Fruit fly (Drosophila melanogaster) whole organism, embryonic: ENCODE results near the gene SmE.

ENCODE experiments used
- Atf6 ChIP-seq: fragments of 200-800 bp; sonication (Bioruptor generic); IDR thresholded peaks from 2 replicates; pipeline ENCODE4 v1.3.6; 2022; ENCODE audit warnings: missing biosample characterization, missing genetic modification characterization
- B-H2 ChIP-seq: fragments of 200-800 bp; sonication (Bioruptor generic); optimal IDR thresholded peaks from 2 replicates; lab custom pipeline; 2018; ENCODE audit warnings: missing biosample characterization, mild to moderate bottlenecking, missing genetic modification characterization
- CG10274 ChIP-seq: fragments of 200-800 bp; sonication (Bioruptor generic); optimal IDR thresholded peaks from 3 replicates; lab custom pipeline; 2017; ENCODE audit warnings: missing biosample characterization, mild to moderate bottlenecking, missing genetic modification characterization
- CG11456 ChIP-seq: fragments of 200-800 bp; sonication (Bioruptor generic); IDR thresholded peaks from 3 replicates; pipeline ENCODE4 v1.3.6; 2022; ENCODE audit warnings: missing biosample characterization, missing genetic modification characterization
- CG12155 ChIP-seq: fragments of 200-800 bp; sonication (Bioruptor generic); optimal IDR thresholded peaks from 3 replicates; lab custom pipeline; 2016; ENCODE audit warnings: missing biosample characterization, missing genetic modification characterization
- CG13296 ChIP-seq: fragments of 200-800 bp; sonication (Bioruptor generic); optimal IDR thresholded peaks from 3 replicates; lab custom pipeline; 2018; ENCODE audit warnings: missing biosample characterization, mild to moderate bottlenecking, missing genetic modification characterization
- CG14860 ChIP-seq: fragments of 200-800 bp; sonication (Bioruptor generic); IDR thresholded peaks from 3 replicates; pipeline ENCODE4 v1.3.6; 2022; ENCODE audit warnings: missing biosample characterization, missing genetic modification characterization; ENCODE audit not compliant: partially characterized antibody
- CG15514 ChIP-seq: fragments of 200-800 bp; sonication (Bioruptor generic); optimal IDR thresholded peaks from 3 replicates; lab custom pipeline; 2017; ENCODE audit warnings: missing biosample characterization, missing genetic modification characterization, mild to moderate bottlenecking, moderate library complexity, missing genetic modification reagents
- CG16779 ChIP-seq: fragments of 200-800 bp; sonication (Bioruptor generic); IDR thresholded peaks from 2 replicates; pipeline ENCODE4 v1.3.6; 2022; ENCODE audit warnings: missing biosample characterization, missing genetic modification characterization
- CG16813 ChIP-seq: fragments of 200-800 bp; sonication (Bioruptor generic); IDR thresholded peaks from 3 replicates; pipeline ENCODE4 v1.3.6; 2022; ENCODE audit warnings: missing biosample characterization, missing genetic modification characterization; ENCODE audit not compliant: partially characterized antibody
- CG17802 ChIP-seq: fragments of 200-800 bp; sonication (Bioruptor generic); optimal IDR thresholded peaks from 2 replicates; lab custom pipeline; 2018; ENCODE audit warnings: missing biosample characterization, mild to moderate bottlenecking, missing genetic modification characterization, moderate library complexity
- CG18619 ChIP-seq: fragments of 200-800 bp; sonication (Bioruptor generic); optimal IDR thresholded peaks from 3 replicates; lab custom pipeline; 2017; ENCODE audit warnings: missing biosample characterization, mild to moderate bottlenecking, missing genetic modification characterization
- CG30020 ChIP-seq: fragments of 200-800 bp; optimal IDR thresholded peaks from 2 replicates; lab custom pipeline; 2019; ENCODE audit warnings: missing biosample characterization, mild to moderate bottlenecking, missing genetic modification characterization, moderate library complexity
- CG3065 ChIP-seq: fragments of 200-800 bp; sonication (Bioruptor generic); optimal IDR thresholded peaks from 2 replicates; lab custom pipeline; 2016; ENCODE audit warnings: missing biosample characterization, missing genetic modification characterization
- CG3838 ChIP-seq: fragments of 200-800 bp; sonication (Bioruptor generic); optimal IDR thresholded peaks from 3 replicates; lab custom pipeline; 2016; ENCODE audit warnings: missing biosample characterization, missing genetic modification characterization
- CG3847 ChIP-seq: fragments of 200-800 bp; sonication (Bioruptor generic); IDR thresholded peaks from 2 replicates; pipeline ENCODE4 v1.3.6; 2022; ENCODE audit warnings: missing biosample characterization, missing genetic modification characterization
- CG4360 ChIP-seq: fragments of 200-800 bp; sonication (Bioruptor generic); IDR thresholded peaks from 2 replicates; pipeline ENCODE4 v1.3.6; 2022; ENCODE audit warnings: missing biosample characterization, missing genetic modification characterization
- CG7839 ChIP-seq: fragments of 200-800 bp; sonication (Bioruptor generic); optimal IDR thresholded peaks from 3 replicates; lab custom pipeline; 2018; ENCODE audit warnings: missing biosample characterization, mild to moderate bottlenecking, missing genetic modification characterization, moderate library complexity
- CG8089 ChIP-seq: fragments of 200-800 bp; sonication (Bioruptor generic); optimal IDR thresholded peaks from 3 replicates; lab custom pipeline; 2016; ENCODE audit warnings: missing biosample characterization, missing genetic modification characterization
- CG9817 ChIP-seq: fragments of 200-800 bp; sonication (Bioruptor generic); optimal IDR thresholded peaks from 2 replicates; lab custom pipeline; 2018; ENCODE audit warnings: missing biosample characterization, mild to moderate bottlenecking, missing genetic modification characterization, moderate library complexity
- D ChIP-seq, 2 experiments: fragments of 200-800 bp in 1 of 2; fragments of >200 bp in 1 of 2; sonication (Bioruptor generic) in 1 of 2; optimal IDR thresholded peaks; 2 replicates in 1 of 2; 3 replicates in 1 of 2; lab custom pipeline; 2017; ENCODE audit warnings: mild to moderate bottlenecking in 1 of 2, missing biosample characterization in 1 of 2, missing genetic modification characterization in 1 of 2, missing genetic modification reagents in 1 of 2
- Gsc ChIP-seq: fragments of 200-800 bp; sonication (Bioruptor generic); IDR thresholded peaks from 2 replicates; pipeline ENCODE4 v1.3.6; 2022; ENCODE audit warnings: missing biosample characterization, missing genetic modification characterization
- HLH3B ChIP-seq: fragments of 200-800 bp; sonication (Bioruptor generic); IDR thresholded peaks from 2 replicates; pipeline ENCODE4 v1.3.6; 2022; ENCODE audit warnings: missing biosample characterization, missing genetic modification characterization
- Hsf ChIP-seq: fragments of 200-800 bp; sonication (Bioruptor generic); optimal IDR thresholded peaks from 3 replicates; lab custom pipeline; 2016; ENCODE audit warnings: missing biosample characterization, missing genetic modification characterization
- MBD-R2 ChIP-seq: fragments of 200-800 bp; sonication (Bioruptor generic); IDR thresholded peaks from 2 replicates; pipeline ENCODE4 v1.3.6; 2022; ENCODE audit warnings: missing biosample characterization, missing genetic modification characterization
- MTF-1 ChIP-seq: fragments of 200-800 bp; sonication (Bioruptor generic); optimal IDR thresholded peaks from 2 replicates; lab custom pipeline; 2018; ENCODE audit warnings: missing biosample characterization, mild to moderate bottlenecking, missing genetic modification characterization, borderline replicate concordance
- Meics ChIP-seq: fragments of 200-800 bp; sonication (Bioruptor generic); optimal IDR thresholded peaks from 2 replicates; lab custom pipeline; 2017; ENCODE audit warnings: missing biosample characterization, mild to moderate bottlenecking, missing genetic modification characterization
- Nf-YC ChIP-seq: fragments of 200-800 bp; optimal IDR thresholded peaks from 3 replicates; lab custom pipeline; 2019; ENCODE audit warnings: missing biosample characterization, mild to moderate bottlenecking, missing genetic modification characterization, moderate library complexity
- Ptx1 ChIP-seq: fragments of 200-800 bp; sonication (Bioruptor generic); IDR thresholded peaks from 2 replicates; pipeline ENCODE4 v1.3.6; 2022; ENCODE audit warnings: missing biosample characterization, missing genetic modification characterization
- Sry-δ ChIP-seq: fragments of 200-800 bp; sonication (Bioruptor generic); optimal IDR thresholded peaks from 2 replicates; lab custom pipeline; 2016; ENCODE audit warnings: missing biosample characterization, missing genetic modification characterization
- TFAM ChIP-seq: fragments of 200-800 bp; sonication (Bioruptor generic); optimal IDR thresholded peaks from 2 replicates; lab custom pipeline; 2017; ENCODE audit warnings: missing biosample characterization, missing genetic modification characterization, inconsistent platforms
- ato ChIP-seq: fragments of 200-800 bp; sonication (Bioruptor generic); IDR thresholded peaks from 2 replicates; pipeline ENCODE4 v1.3.6; 2022; ENCODE audit warnings: missing biosample characterization, missing genetic modification characterization; ENCODE audit not compliant: partially characterized antibody
- bsh ChIP-seq, 2 experiments: fragments of 200-800 bp; sonication (Bioruptor generic); optimal IDR thresholded peaks; 2 replicates each; lab custom pipeline; 2017 to 2018; ENCODE audit warnings: mild to moderate bottlenecking in 2 of 2, missing biosample characterization in 2 of 2, missing genetic modification characterization in 2 of 2, moderate library complexity in 1 of 2
- chinmo ChIP-seq: fragments of 200-800 bp; sonication (Bioruptor generic); IDR thresholded peaks from 4 replicates; pipeline ENCODE4 v1.3.6; 2022; ENCODE audit warnings: missing biosample characterization, missing genetic modification characterization; ENCODE audit not compliant: partially characterized antibody
- corto ChIP-seq: fragments of 200-800 bp; sonication (Bioruptor generic); optimal IDR thresholded peaks from 2 replicates; lab custom pipeline; 2016; ENCODE audit warnings: missing biosample characterization, mild to moderate bottlenecking, missing genetic modification characterization, moderate library complexity
- esg ChIP-seq: fragments of 200-800 bp; sonication (Bioruptor generic); conservative IDR thresholded peaks from 2 replicates; pipeline ENCODE4 v1.3.6; 2022; ENCODE audit warnings: missing biosample characterization, missing genetic modification characterization
- fd3F ChIP-seq: fragments of 200-800 bp; sonication (Bioruptor generic); optimal IDR thresholded peaks from 2 replicates; lab custom pipeline; 2018; ENCODE audit warnings: missing biosample characterization, mild to moderate bottlenecking, missing genetic modification characterization, moderate library complexity
- fu2 ChIP-seq: fragments of 200-800 bp; sonication (Bioruptor generic); optimal IDR thresholded peaks from 2 replicates; lab custom pipeline; 2016; ENCODE audit warnings: missing biosample characterization, missing genetic modification characterization
- gcm2 ChIP-seq: fragments of 200-800 bp; sonication (Bioruptor generic); optimal IDR thresholded peaks from 2 replicates; lab custom pipeline; 2016; ENCODE audit warnings: missing biosample characterization, missing genetic modification characterization
- hbn ChIP-seq: fragments of 200-800 bp; sonication (Bioruptor generic); IDR thresholded peaks from 2 replicates; pipeline ENCODE4 v1.3.6; 2022; ENCODE audit warnings: missing biosample characterization, missing genetic modification characterization; ENCODE audit not compliant: partially characterized antibody
- kah ChIP-seq: fragments of 200-800 bp; sonication (Bioruptor generic); optimal IDR thresholded peaks from 2 replicates; lab custom pipeline; 2018; ENCODE audit warnings: missing biosample characterization, mild to moderate bottlenecking, missing genetic modification characterization
- kay ChIP-seq: fragments of 200-800 bp; sonication (Bioruptor generic); optimal IDR thresholded peaks from 2 replicates; lab custom pipeline; 2016; ENCODE audit warnings: missing biosample characterization, missing genetic modification characterization
- mirr ChIP-seq: fragments of 200-800 bp; sonication (Bioruptor generic); optimal IDR thresholded peaks from 3 replicates; lab custom pipeline; 2018; ENCODE audit warnings: missing biosample characterization, mild to moderate bottlenecking, missing genetic modification characterization
- oc ChIP-seq: fragments of 200-800 bp; sonication (Bioruptor generic); optimal IDR thresholded peaks from 2 replicates; lab custom pipeline; 2018; ENCODE audit warnings: missing biosample characterization, mild to moderate bottlenecking, missing genetic modification characterization, moderate library complexity
- pan ChIP-seq, 4 experiments: fragments of >200 bp in 3 of 4; fragments of 200-800 bp in 1 of 4; sonication (Bioruptor generic) in 1 of 4; optimal IDR thresholded peaks in 3 of 4; IDR thresholded peaks in 1 of 4; 2 replicates each; pipeline versions ENCODE4 v1.3.6 to Lab custom; 2017 to 2022; ENCODE audit warnings: missing biosample characterization in 2 of 4, missing genetic modification characterization in 2 of 4, mixed read lengths in 1 of 4
- pho ChIP-seq: fragments of 200-800 bp; sonication (Bioruptor generic); optimal IDR thresholded peaks from 2 replicates; lab custom pipeline; 2016; ENCODE audit warnings: missing biosample characterization, missing genetic modification characterization
- sens ChIP-seq: fragments of 200-800 bp; sonication (Bioruptor generic); peaks from one replicate; lab custom pipeline; 2016; ENCODE audit warnings: missing biosample characterization, missing genetic modification characterization
- sqz ChIP-seq: fragments of 200-800 bp; sonication (Bioruptor generic); optimal IDR thresholded peaks from 3 replicates; lab custom pipeline; 2018; ENCODE audit warnings: missing biosample characterization, mild to moderate bottlenecking, missing genetic modification characterization

The SmE gene

dm6 chr2L:7926288-7927061, 41.2 kb upstream of the SmE start (continued):
- TF ChIP-seq MBD-R2 (GFP tag; lab: Robert Waterston, UW) (no peak), B-H2 (GFP tag; lab: Kevin White, UChicago) (no peak), fu2 (GFP tag; lab: Kevin White, UChicago) (no peak), HLH3B (no peak), oc (tag; lab: Kevin White, UChicago) (no peak), corto (GFP tag; lab: Kevin White, UChicago) (peak; percentile 61), pan (optimal IDR thresholded peaks at IDR 0.05; lab: Kevin White, UChicago) (no peak), pan (GFP tag; optimal IDR thresholded peaks at IDR 0.05 in 1 of 2, IDR thresholded peaks at IDR 0.05 in 1 of 2) (peak in 1 of 2 experiments; percentile 29), kay (GFP tag; lab: Kevin White, UChicago) (no peak), TFAM (no peak), kah (no peak), Sry-δ (no peak), gcm2 (GFP tag; lab: Kevin White, UChicago) (no peak), CG30020 (tag; lab: Kevin White, UChicago) (no peak), bsh (GFP tag; optimal IDR thresholded peaks at IDR 0.05; lab: Kevin White, UChicago) (peak in 1 of 2 experiments; percentile 27), Ptx1 (GFP tag; lab: Robert Waterston, UW) (no peak), CG7839 (tag; lab: Kevin White, UChicago) (peak; percentile 14), Gsc (GFP tag; lab: Robert Waterston, UW) (no peak), mirr (GFP tag; lab: Kevin White, UChicago) (peak; percentile 78), CG12155 (no peak), CG18619 (no peak), CG3847 (GFP tag; lab: Robert Waterston, UW) (0 out of 2 replicates have a peak, but pooled peaks have one; percentile 7), esg (GFP tag; lab: Robert Waterston, UW) (no peak), CG11456 (GFP tag; lab: Robert Waterston, UW) (no peak), CG4360 (no peak), D (optimal IDR thresholded peaks at IDR 0.05; lab: Kevin White, UChicago) (no peak), D (GFP tag; optimal IDR thresholded peaks at IDR 0.05; lab: Kevin White, UChicago) (no peak), fd3F (no peak), CG16813 (no peak), hbn (GFP tag; lab: Robert Waterston, UW) (no peak), MTF-1 (GFP tag; lab: Kevin White, UChicago) (no peak), CG17802 (tag; lab: Kevin White, UChicago) (no peak), CG9817 (tag; lab: Kevin White, UChicago) (no peak), CG16779 (GFP tag; lab: Robert Waterston, UW) (no peak), CG13296 (GFP tag; lab: Kevin White, UChicago) (no peak), Nf-YC (tag; lab: Kevin White, UChicago) (no peak), Atf6 (GFP tag; lab: Robert Waterston, UW) (peak; percentile 51; the same call in 1 of the 2 replicates), CG14860 (GFP tag; lab: Robert Waterston, UW) (no peak), chinmo (GFP tag; lab: Robert Waterston, UW) (peak; percentile 75; the same call in 1 of the 4 replicates), CG15514 (no peak), sens (peak; percentile 64), CG8089 (no peak), CG3065 (GFP tag; lab: Kevin White, UChicago) (no peak), Hsf (GFP tag; lab: Kevin White, UChicago) (no peak), Meics (GFP tag; lab: Kevin White, UChicago) (peak; percentile 12), CG3838 (GFP tag; lab: Kevin White, UChicago) (no peak), CG10274 (GFP tag; lab: Kevin White, UChicago) (no peak), sqz (GFP tag; lab: Kevin White, UChicago) (peak; percentile 42), ato (no peak), pho (GFP tag; lab: Kevin White, UChicago) (no peak)
